Worm (Caenorhabditis elegans): ENCODE measurements around the gene sra-34.

sra-34 gene

ce11 chrII:4519976-4520594, 23.4 kb downstream of the sra-34 start:
- TF ChIP-seq F13H6.1 (tag; optimal IDR thresholded peaks at IDR 0.05): peak; percentile 32
- no peak for TF ChIP-seq mbf-1 (tag; optimal IDR thresholded peaks at IDR 0.05)
- TF ChIP-seq blmp-1 (tag; optimal IDR thresholded peaks at IDR 0.05; ENCODE audit: insufficient read depth): no peak
- TF ChIP-seq lsy-2 (tag; optimal IDR thresholded peaks at IDR 0.05): peak in 1 of 2 experiments; percentile 45

ce11 chrII:4518300-4518907, 25.1 kb downstream of the sra-34 start, which contains the start of gene hlh-1:
hlh-1 (plus strand) TSS chrII:4518574.
- TF ChIP-seq F13H6.1 (tag; optimal IDR thresholded peaks at IDR 0.05): peak; percentile 71
- peak; percentile 0 for TF ChIP-seq C34F6.9 (tag; optimal IDR thresholded peaks at IDR 0.05)
- TF ChIP-seq lsy-2 (tag; optimal IDR thresholded peaks at IDR 0.05): peak; percentile 16 to 83
- peak; percentile 56 for TF ChIP-seq sma-9 (GFP tag; optimal IDR thresholded peaks at IDR 0.05)
- no peak for TF ChIP-seq sma-9 (tag; optimal IDR thresholded peaks at IDR 0.05)
- no peak for TF ChIP-seq ceh-16 (tag; optimal IDR thresholded peaks at IDR 0.05)
- peak; percentile 4 for TF ChIP-seq ztf-4 (tag; optimal IDR thresholded peaks at IDR 0.05)
- peak; percentile 66 for TF ChIP-seq nhr-129 (tag; optimal IDR thresholded peaks at IDR 0.05)
- no peak for TF ChIP-seq unc-55 (GFP tag; optimal IDR thresholded peaks at IDR 0.05)

ce11 chrII:4517254-4517653, 26.2 kb downstream of the sra-34 start:
- TF ChIP-seq egl-27 (tag; optimal IDR thresholded peaks at IDR 0.05) (no peak), gmeb-1 (tag; optimal IDR thresholded peaks at IDR 0.05) (no peak), peb-1 (tag; optimal IDR thresholded peaks at IDR 0.05) (no peak), ama-1 (optimal IDR thresholded peaks at IDR 0.05) (no peak), lsy-2 (tag; optimal IDR thresholded peaks at IDR 0.05) (no peak), elt-1 (tag; optimal IDR thresholded peaks at IDR 0.05) (no peak), aly-2 (tag; optimal IDR thresholded peaks at IDR 0.05) (no peak), lin-11 (tag; optimal IDR thresholded peaks at IDR 0.05) (no peak), nhr-23 (tag; optimal IDR thresholded peaks at IDR 0.05) (no peak)

- TF ChIP-seq nhr-21 (tag; optimal IDR thresholded peaks at IDR 0.05) (no peak), C34F6.9 (tag; optimal IDR thresholded peaks at IDR 0.05) (no peak), dmd-4 (tag; optimal IDR thresholded peaks at IDR 0.05) (no peak), ceh-82 (tag; optimal IDR thresholded peaks at IDR 0.05) (no peak), ztf-1 (GFP tag; conservative IDR thresholded peaks at IDR 0.05) (no peak)
Measured at ce11 chrII:4516291-4516690, 27.2 kb downstream of the sra-34 start.

ce11 chrII:4511911-4512310, 31.6 kb downstream of the sra-34 start, which contains the start of gene cyp-23A1:
cyp-23A1 (plus strand) TSS chrII:4512211.
- TF ChIP-seq ama-1 (optimal IDR thresholded peaks at IDR 0.05) (no peak), lin-11 (tag; optimal IDR thresholded peaks at IDR 0.05) (no peak), nhr-6 (tag; optimal IDR thresholded peaks at IDR 0.05) (no peak), nhr-23 (tag; optimal IDR thresholded peaks at IDR 0.05) (no peak), zag-1 (tag; optimal IDR thresholded peaks at IDR 0.05) (no peak), gmeb-1 (tag; optimal IDR thresholded peaks at IDR 0.05) (no peak), nhr-21 (tag; optimal IDR thresholded peaks at IDR 0.05) (no peak), unc-39 (tag; optimal IDR thresholded peaks at IDR 0.05) (no peak), ceh-82 (tag; optimal IDR thresholded peaks at IDR 0.05) (no peak), lsy-2 (tag; optimal IDR thresholded peaks at IDR 0.05) (no peak), ztf-11 (tag; optimal IDR thresholded peaks at IDR 0.05) (no peak), peb-1 (tag; optimal IDR thresholded peaks at IDR 0.05) (no peak), mab-5 (tag; optimal IDR thresholded peaks at IDR 0.05) (no peak), snpc-4 (tag; optimal IDR thresholded peaks at IDR 0.05) (no peak), R02D3.7 (tag; optimal IDR thresholded peaks at IDR 0.05) (no peak)

ce11 chrII:4510684-4511083, 32.8 kb downstream of the sra-34 start:
- TF ChIP-seq aly-2 (tag; optimal IDR thresholded peaks at IDR 0.05) (no peak), sma-3 (GFP tag; optimal IDR thresholded peaks at IDR 0.05) (no peak), blmp-1 (tag; optimal IDR thresholded peaks at IDR 0.05; ENCODE audit: insufficient read depth) (peak; percentile 12), lin-39 (tag; optimal IDR thresholded peaks at IDR 0.05) (no peak), ceh-16 (tag; optimal IDR thresholded peaks at IDR 0.05) (no peak), alr-1 (tag; optimal IDR thresholded peaks at IDR 0.05) (no peak), nhr-11 (tag; optimal IDR thresholded peaks at IDR 0.05) (no peak)
